Worm (Caenorhabditis elegans): ENCODE measurements around the gene gpa-18.

DNA sequence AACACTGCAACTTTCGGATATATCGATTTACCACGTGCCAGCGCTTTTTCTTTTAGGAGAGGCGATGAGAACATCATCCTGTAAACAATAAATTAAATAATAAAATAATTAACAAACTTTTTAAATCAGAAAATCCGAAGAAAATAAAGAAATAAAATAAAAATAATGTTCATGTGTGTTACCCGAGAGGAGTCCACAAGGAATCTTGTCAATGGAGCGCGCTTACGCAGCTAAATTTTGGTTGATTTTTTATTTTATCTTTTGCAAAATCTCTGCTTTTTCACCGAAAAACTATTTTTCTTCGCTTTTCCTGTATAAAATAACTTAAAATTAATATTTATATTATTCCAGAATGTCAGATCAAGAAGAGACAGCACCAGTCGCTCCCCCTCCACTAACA lies 35.3 kb downstream of the gpa-18 start, which contains the start of the genes C24D10.6 and C24D10.4:
- TF ChIP-seq flt-1 (GFP tag; IDR thresholded peaks at IDR 0.05) (no peak), ref-1 (GFP tag; conservative IDR thresholded peaks at IDR 0.05) (no peak), T22C8.4 (GFP tag; IDR thresholded peaks at IDR 0.05) (no peak), klf-2 (GFP tag; conservative IDR thresholded peaks at IDR 0.05) (no peak)
